Fruit fly (Drosophila melanogaster) whole organism, embryonic: ENCODE data around the gene DnaJ-H.

Experiments used
- B-H2 ChIP-seq: fragments of 200-800 bp; sonication (Bioruptor generic); optimal IDR thresholded peaks from 2 replicates; lab custom pipeline; 2018; ENCODE audit warnings: missing biosample characterization, mild to moderate bottlenecking, missing genetic modification characterization
- C15 ChIP-seq: fragments of 200-800 bp; sonication (Bioruptor generic); IDR thresholded peaks from 3 replicates; pipeline ENCODE4 v1.3.6; 2022; ENCODE audit warnings: missing biosample characterization, missing genetic modification characterization
- CG10366 ChIP-seq: fragments of 200-800 bp; sonication (Bioruptor generic); IDR thresholded peaks from 2 replicates; pipeline ENCODE4 v1.3.6; 2022; ENCODE audit warnings: missing biosample characterization, missing genetic modification characterization
- CG11504 ChIP-seq: fragments of 200-800 bp; sonication (Bioruptor generic); optimal IDR thresholded peaks from 3 replicates; lab custom pipeline; 2019; ENCODE audit warnings: missing biosample characterization, mild to moderate bottlenecking, missing genetic modification characterization, moderate library complexity
- CG11560 ChIP-seq: fragments of 200-800 bp; sonication (Bioruptor generic); IDR thresholded peaks from 3 replicates; pipeline ENCODE4 v1.3.6; 2022; ENCODE audit warnings: missing biosample characterization, missing genetic modification characterization
- CG12769 ChIP-seq: fragments of 200-800 bp; sonication (Bioruptor generic); optimal IDR thresholded peaks from 2 replicates; lab custom pipeline; 2019; ENCODE audit warnings: missing biosample characterization, mild to moderate bottlenecking, missing genetic modification characterization, moderate library complexity
- CG1529 ChIP-seq: fragments of 200-800 bp; sonication (Bioruptor generic); optimal IDR thresholded peaks from 3 replicates; lab custom pipeline; 2018; ENCODE audit warnings: missing biosample characterization, missing genetic modification characterization
- CG17829 ChIP-seq: fragments of 200-800 bp; optimal IDR thresholded peaks from 2 replicates; lab custom pipeline; 2019; ENCODE audit warnings: missing biosample characterization, mild to moderate bottlenecking, missing genetic modification characterization, moderate library complexity
- CG18011 ChIP-seq: fragments of 200-800 bp; sonication (Bioruptor generic); optimal IDR thresholded peaks from 2 replicates; lab custom pipeline; 2017; ENCODE audit warnings: missing biosample characterization, missing genetic modification characterization, mild to moderate bottlenecking, moderate library complexity, missing genotype
- CG2678 ChIP-seq: fragments of 200-800 bp; sonication (Bioruptor generic); optimal IDR thresholded peaks from 3 replicates; lab custom pipeline; 2019; ENCODE audit warnings: missing biosample characterization, mild to moderate bottlenecking, missing genetic modification characterization, moderate library complexity
- CG2712 ChIP-seq: fragments of 200-800 bp; optimal IDR thresholded peaks from 3 replicates; lab custom pipeline; 2019; ENCODE audit warnings: missing biosample characterization, mild to moderate bottlenecking, missing genetic modification characterization, moderate library complexity
- CG2889 ChIP-seq: fragments of 200-800 bp; sonication (Bioruptor generic); IDR thresholded peaks from 3 replicates; pipeline ENCODE4 v1.3.6; 2022; ENCODE audit warnings: missing biosample characterization, missing genetic modification characterization
- CG30403 ChIP-seq: fragments of 200-800 bp; sonication (Bioruptor generic); optimal IDR thresholded peaks from 3 replicates; lab custom pipeline; 2016; ENCODE audit warnings: missing biosample characterization, missing genetic modification characterization
- CG31441 ChIP-seq: fragments of 200-800 bp; sonication (Bioruptor generic); IDR thresholded peaks from 2 replicates; pipeline ENCODE4 v1.3.6; 2022; ENCODE audit warnings: missing biosample characterization, missing genetic modification characterization
- CG3163 ChIP-seq: fragments of 200-800 bp; sonication (Bioruptor generic); optimal IDR thresholded peaks from 3 replicates; lab custom pipeline; 2016; ENCODE audit warnings: missing biosample characterization, missing genetic modification characterization
- CG34224 ChIP-seq: fragments of 200-800 bp; sonication (Bioruptor generic); IDR thresholded peaks from 3 replicates; pipeline ENCODE4 v1.3.6; 2022; ENCODE audit warnings: missing biosample characterization, missing genetic modification characterization; ENCODE audit not compliant: partially characterized antibody
- CG34376 ChIP-seq: fragments of 200-800 bp; sonication (Bioruptor generic); optimal IDR thresholded peaks from 2 replicates; lab custom pipeline; 2018; ENCODE audit warnings: missing biosample characterization, mild to moderate bottlenecking, missing genetic modification characterization
- CG4360 ChIP-seq: fragments of 200-800 bp; sonication (Bioruptor generic); IDR thresholded peaks from 2 replicates; pipeline ENCODE4 v1.3.6; 2022; ENCODE audit warnings: missing biosample characterization, missing genetic modification characterization
- CG9817 ChIP-seq: fragments of 200-800 bp; sonication (Bioruptor generic); optimal IDR thresholded peaks from 2 replicates; lab custom pipeline; 2018; ENCODE audit warnings: missing biosample characterization, mild to moderate bottlenecking, missing genetic modification characterization, moderate library complexity
- Dp ChIP-seq: fragments of 200-800 bp; sonication (Bioruptor generic); optimal IDR thresholded peaks from 2 replicates; lab custom pipeline; 2018; ENCODE audit warnings: missing biosample characterization, mild to moderate bottlenecking, missing genetic modification characterization, moderate library complexity
- E2f2 ChIP-seq: fragments of 200-800 bp; sonication (Bioruptor generic); IDR thresholded peaks from 2 replicates; pipeline ENCODE4 v1.3.6; 2022; ENCODE audit warnings: missing biosample characterization, missing genetic modification characterization
- HLHmδ ChIP-seq: fragments of 200-800 bp; sonication (Bioruptor generic); optimal IDR thresholded peaks from 2 replicates; lab custom pipeline; 2018; ENCODE audit warnings: missing biosample characterization, mild to moderate bottlenecking, missing genetic modification characterization, moderate library complexity
- Hand ChIP-seq: fragments of 200-800 bp; sonication (Bioruptor generic); optimal IDR thresholded peaks from 2 replicates; lab custom pipeline; 2017; ENCODE audit warnings: mild to moderate bottlenecking, missing biosample characterization, missing genetic modification reagents, missing genetic modification characterization
- HmgD ChIP-seq: fragments of 200-800 bp; sonication (Bioruptor generic); optimal IDR thresholded peaks from 3 replicates; lab custom pipeline; 2016; ENCODE audit warnings: missing biosample characterization, missing genetic modification characterization
- MBD-R2 ChIP-seq: fragments of 200-800 bp; sonication (Bioruptor generic); IDR thresholded peaks from 2 replicates; pipeline ENCODE4 v1.3.6; 2022; ENCODE audit warnings: missing biosample characterization, missing genetic modification characterization
- Med ChIP-seq: fragments of 200-800 bp; sonication (Bioruptor generic); peaks from one replicate; lab custom pipeline; 2016; ENCODE audit warnings: missing biosample characterization, missing genetic modification characterization, mild to moderate bottlenecking, inconsistent platforms, moderate library complexity
- Oaz ChIP-seq: fragments of 200-800 bp; sonication (Bioruptor generic); IDR thresholded peaks from 2 replicates; pipeline ENCODE4 v1.3.6; 2022; ENCODE audit warnings: missing biosample characterization, missing genetic modification characterization
- Oli ChIP-seq: fragments of 200-800 bp; sonication (Bioruptor generic); optimal IDR thresholded peaks from 2 replicates; lab custom pipeline; 2018; ENCODE audit warnings: missing biosample characterization, mild to moderate bottlenecking, missing genetic modification characterization, moderate library complexity
- Side ChIP-seq: fragments of 200-800 bp; sonication (Bioruptor generic); optimal IDR thresholded peaks from 2 replicates; lab custom pipeline; 2016; ENCODE audit warnings: missing biosample characterization, missing genetic modification characterization
- Sox102F ChIP-seq: fragments of 200-800 bp; sonication (Bioruptor generic); optimal IDR thresholded peaks from 2 replicates; lab custom pipeline; 2018; ENCODE audit warnings: missing biosample characterization, mild to moderate bottlenecking, missing genetic modification characterization, moderate library complexity
- al ChIP-seq: fragments of 200-800 bp; sonication (Bioruptor generic); IDR thresholded peaks from 2 replicates; pipeline ENCODE4 v1.3.6; 2022; ENCODE audit warnings: missing biosample characterization, missing genetic modification characterization
- ash1 ChIP-seq: fragments of 200-800 bp; sonication (Bioruptor generic); optimal IDR thresholded peaks from 2 replicates; lab custom pipeline; 2018; ENCODE audit warnings: missing biosample characterization, mild to moderate bottlenecking, missing genetic modification characterization
- cato ChIP-seq: fragments of 200-800 bp; sonication (Bioruptor generic); optimal IDR thresholded peaks from 2 replicates; lab custom pipeline; 2016; ENCODE audit warnings: missing biosample characterization, missing genetic modification characterization, borderline replicate concordance
- dmrt99B ChIP-seq: fragments of 200-800 bp; sonication (Bioruptor generic); optimal IDR thresholded peaks from 2 replicates; lab custom pipeline; 2018; ENCODE audit warnings: missing biosample characterization, mild to moderate bottlenecking, missing genetic modification characterization, moderate library complexity
- ems ChIP-seq: fragments of 200-800 bp; sonication (Bioruptor generic); optimal IDR thresholded peaks from 3 replicates; lab custom pipeline; 2016; ENCODE audit warnings: missing biosample characterization, missing genetic modification characterization
- esg ChIP-seq: fragments of 200-800 bp; sonication (Bioruptor generic); conservative IDR thresholded peaks from 2 replicates; pipeline ENCODE4 v1.3.6; 2022; ENCODE audit warnings: missing biosample characterization, missing genetic modification characterization
- fd3F ChIP-seq: fragments of 200-800 bp; sonication (Bioruptor generic); optimal IDR thresholded peaks from 2 replicates; lab custom pipeline; 2018; ENCODE audit warnings: missing biosample characterization, mild to moderate bottlenecking, missing genetic modification characterization, moderate library complexity
- grau ChIP-seq: fragments of 200-800 bp; optimal IDR thresholded peaks from 3 replicates; lab custom pipeline; 2019; ENCODE audit warnings: missing biosample characterization, mild to moderate bottlenecking, missing genetic modification characterization, moderate library complexity
- gsb ChIP-seq: fragments of 200-800 bp; sonication (Bioruptor generic); IDR thresholded peaks from 2 replicates; pipeline ENCODE4 v1.3.6; 2022; ENCODE audit warnings: missing biosample characterization, missing genetic modification characterization
- lola ChIP-seq, 3 experiments: fragments of >200 bp in 2 of 3; fragments of 200-800 bp in 1 of 3; sonication (Bioruptor generic) in 1 of 3; optimal IDR thresholded peaks; 2 replicates each; lab custom pipeline; 2017 to 2019; ENCODE audit warnings: missing biosample characterization in 3 of 3, missing genetic modification characterization in 3 of 3, mild to moderate bottlenecking in 1 of 3, moderate library complexity in 1 of 3
- mirr ChIP-seq: fragments of 200-800 bp; sonication (Bioruptor generic); optimal IDR thresholded peaks from 3 replicates; lab custom pipeline; 2018; ENCODE audit warnings: missing biosample characterization, mild to moderate bottlenecking, missing genetic modification characterization
- pb ChIP-seq: fragments of 200-800 bp; sonication (Bioruptor generic); optimal IDR thresholded peaks from 3 replicates; lab custom pipeline; 2016; ENCODE audit warnings: missing biosample characterization, missing genetic modification characterization
- seq ChIP-seq: fragments of 200-800 bp; sonication (Bioruptor generic); IDR thresholded peaks from 2 replicates; pipeline ENCODE4 v1.3.6; 2022; ENCODE audit warnings: missing biosample characterization, missing genetic modification characterization
- slp2 ChIP-seq: fragments of 200-800 bp; sonication (Bioruptor generic); optimal IDR thresholded peaks from 2 replicates; lab custom pipeline; 2016; ENCODE audit warnings: missing biosample characterization, missing genetic modification characterization
- tna ChIP-seq: fragments of 200-800 bp; sonication (Bioruptor generic); IDR thresholded peaks from 2 replicates; pipeline ENCODE4 v1.3.6; 2022; ENCODE audit warnings: missing biosample characterization, missing genetic modification characterization; ENCODE audit not compliant: partially characterized antibody
- twi ChIP-seq: fragments of 200-800 bp; optimal IDR thresholded peaks from 2 replicates; lab custom pipeline; 2019; ENCODE audit warnings: missing biosample characterization, mild to moderate bottlenecking, missing genetic modification characterization, moderate library complexity
- unpg ChIP-seq: fragments of 200-800 bp; sonication (Bioruptor generic); optimal IDR thresholded peaks from 3 replicates; lab custom pipeline; 2018; ENCODE audit warnings: missing biosample characterization, mild to moderate bottlenecking, missing genetic modification characterization, moderate library complexity
- vnd ChIP-seq: fragments of 200-800 bp; sonication (Bioruptor generic); IDR thresholded peaks from 3 replicates; pipeline ENCODE4 v1.3.6; 2022; ENCODE audit warnings: missing biosample characterization, missing genetic modification characterization; ENCODE audit not compliant: partially characterized antibody
- zfh2 ChIP-seq: fragments of 200-800 bp; sonication (Bioruptor generic); optimal IDR thresholded peaks from 2 replicates; lab custom pipeline; 2016; ENCODE audit warnings: missing biosample characterization, missing genetic modification characterization

Gene DnaJ-H

dm6 chr2L:13145035-13145683, 20.7 kb downstream of the DnaJ-H start (continued):
- TF ChIP-seq seq (GFP tag; lab: Robert Waterston, UW) (peak; percentile 61; the same call in 1 of the 2 replicates), CG2889 (GFP tag; lab: Robert Waterston, UW) (0 out of 3 replicates have a peak, but pooled peaks have one; percentile 37), al (GFP tag; lab: Robert Waterston, UW) (peak; percentile 88), CG34376 (GFP tag; lab: Kevin White, UChicago) (peak; percentile 57), tna (GFP tag; lab: Robert Waterston, UW) (no peak), ems (peak; percentile 61), grau (tag; lab: Kevin White, UChicago) (peak; percentile 85), CG18011 (GFP tag; lab: Kevin White, UChicago) (peak; percentile 10), mirr (GFP tag; lab: Kevin White, UChicago) (peak; percentile 4), HLHmδ (GFP tag; lab: Kevin White, UChicago) (no peak), Dp (GFP tag; lab: Kevin White, UChicago) (no peak), twi (tag; lab: Kevin White, UChicago) (no peak), CG2678 (tag; lab: Kevin White, UChicago) (peak; percentile 92), CG11504 (tag; lab: Kevin White, UChicago) (peak; percentile 88), Med (GFP tag; lab: Kevin White, UChicago) (peak; percentile 95), B-H2 (no peak), Hand (GFP tag; lab: Kevin White, UChicago) (peak; percentile 49), C15 (GFP tag; lab: Robert Waterston, UW) (0 out of 3 replicates have a peak, but pooled peaks have one; percentile 20), Oli (tag; lab: Kevin White, UChicago) (peak; percentile 73), dmrt99B (peak; percentile 81), gsb (GFP tag; lab: Robert Waterston, UW) (peak; percentile 76; the same call in 1 of the 2 replicates), CG3163 (peak; percentile 38), CG11560 (tag; lab: Robert Waterston, UW) (0 out of 3 replicates have a peak, but pooled peaks have one; percentile 56), CG34224 (GFP tag; lab: Robert Waterston, UW) (no peak), CG30403 (GFP tag; lab: Kevin White, UChicago) (peak; percentile 82), E2f2 (GFP tag; lab: Robert Waterston, UW) (peak; percentile 61), Side (GFP tag; lab: Kevin White, UChicago) (peak; percentile 63), cato (GFP tag; lab: Kevin White, UChicago) (peak; percentile 30), CG12769 (tag; lab: Kevin White, UChicago) (peak; percentile 76), CG1529 (GFP tag; lab: Kevin White, UChicago) (no peak), Oaz (peak; percentile 55; the same call in 1 of the 2 replicates), Sox102F (GFP tag; lab: Kevin White, UChicago) (peak; percentile 74), unpg (GFP tag; lab: Kevin White, UChicago) (peak; percentile 84), slp2 (peak; percentile 46), lola (GFP tag; optimal IDR thresholded peaks at IDR 0.05; lab: Kevin White, UChicago) (no peak), ash1 (GFP tag; lab: Kevin White, UChicago) (no peak), CG4360 (GFP tag; lab: Robert Waterston, UW) (no peak), HmgD (GFP tag; lab: Kevin White, UChicago) (no peak), CG10366 (peak; percentile 69), vnd (GFP tag; lab: Robert Waterston, UW) (no peak), CG17829 (tag; lab: Kevin White, UChicago) (peak; percentile 64), CG2712 (tag; lab: Kevin White, UChicago) (peak; percentile 69), esg (GFP tag; lab: Robert Waterston, UW) (peak; percentile 79), CG31441 (GFP tag; lab: Robert Waterston, UW) (peak; percentile 74), pb (GFP tag; lab: Kevin White, UChicago) (peak; percentile 62), MBD-R2 (GFP tag; lab: Robert Waterston, UW) (peak; percentile 51; the same call in 1 of the 2 replicates), zfh2 (GFP tag; lab: Kevin White, UChicago) (peak; percentile 78), fd3F (GFP tag; lab: Kevin White, UChicago) (peak; percentile 84), CG9817 (tag; lab: Kevin White, UChicago) (peak; percentile 79)
